Worm (Caenorhabditis elegans) whole organism, L4 larva: Measurements from ENCODE around the gene W10C4.1.

Experiments
- ces-1 ChIP-seq: fragments of 150-350 bp; sonication (generic microtip); optimal IDR thresholded peaks from 4 replicates; lab custom pipeline; 2014; ENCODE audit warnings: missing biosample characterization, missing genetic modification reagents, missing genetic modification characterization
- daf-16 ChIP-seq, 3 experiments: sonication (generic microtip); optimal IDR thresholded peaks; 2 replicates each; lab custom pipeline; 2016 to 2017; ENCODE audit warnings: missing genetic modification characterization in 3 of 3, missing genetic modification reagents in 3 of 3, mild to moderate bottlenecking in 2 of 3, missing compliant biosample characterization in 2 of 3, missing biosample characterization in 1 of 3, moderate library complexity in 1 of 3
- dmd-6 ChIP-seq: fragments of 200-800 bp; sonication (Bioruptor generic); IDR thresholded peaks from 2 replicates; pipeline ENCODE4 v1.3.6; 2022; ENCODE audit warnings: missing genetic modification reagents, missing genetic modification characterization, missing compliant biosample characterization
- dve-1 ChIP-seq: sonication (generic microtip); optimal IDR thresholded peaks from 2 replicates; lab custom pipeline; 2017; ENCODE audit warnings: antibody characterized with exemption, mild to moderate bottlenecking, missing genetic modification characterization, missing compliant biosample characterization; ENCODE audit not compliant: insufficient read depth
- jun-1 ChIP-seq: fragments of 150-350 bp; optimal IDR thresholded peaks from 2 replicates; lab custom pipeline; 2014; ENCODE audit warnings: missing biosample characterization, missing genetic modification reagents, missing genetic modification characterization
- nhr-11 ChIP-seq: fragments of 150-350 bp; optimal IDR thresholded peaks from 2 replicates; lab custom pipeline; 2014; ENCODE audit warnings: missing biosample characterization, missing genetic modification characterization
- nhr-28 ChIP-seq: fragments of 150-350 bp; optimal IDR thresholded peaks from 2 replicates; lab custom pipeline; 2014; ENCODE audit warnings: missing biosample characterization, missing genetic modification characterization
- nhr-6 ChIP-seq: fragments of 150-350 bp; optimal IDR thresholded peaks from 2 replicates; lab custom pipeline; 2014; ENCODE audit warnings: missing biosample characterization, missing genetic modification characterization
- nhr-76 ChIP-seq: fragments of 150-350 bp; optimal IDR thresholded peaks from 2 replicates; lab custom pipeline; 2014; ENCODE audit warnings: missing biosample characterization, missing genetic modification characterization
- pqm-1 ChIP-seq: sonication (generic microtip); optimal IDR thresholded peaks from 2 replicates; lab custom pipeline; 2017; ENCODE audit warnings: missing biosample characterization, missing genetic modification characterization
- unc-130 ChIP-seq: sonication (generic microtip); optimal IDR thresholded peaks from 2 replicates; lab custom pipeline; 2016; ENCODE audit warnings: missing genetic modification reagents, missing genetic modification characterization, missing compliant biosample characterization
- unc-62 ChIP-seq, 3 experiments: fragments of 150-350 bp in 1 of 3; sonication (generic microtip); optimal IDR thresholded peaks in 2 of 3; peaks in 1 of 3; 1 replicate in 1 of 3; 2 replicates in 2 of 3; lab custom pipeline; 2014 to 2017; ENCODE audit warnings: missing biosample characterization in 3 of 3, missing genetic modification characterization in 3 of 3, missing genetic modification reagents in 3 of 3, missing genotype in 1 of 3

DNA sequence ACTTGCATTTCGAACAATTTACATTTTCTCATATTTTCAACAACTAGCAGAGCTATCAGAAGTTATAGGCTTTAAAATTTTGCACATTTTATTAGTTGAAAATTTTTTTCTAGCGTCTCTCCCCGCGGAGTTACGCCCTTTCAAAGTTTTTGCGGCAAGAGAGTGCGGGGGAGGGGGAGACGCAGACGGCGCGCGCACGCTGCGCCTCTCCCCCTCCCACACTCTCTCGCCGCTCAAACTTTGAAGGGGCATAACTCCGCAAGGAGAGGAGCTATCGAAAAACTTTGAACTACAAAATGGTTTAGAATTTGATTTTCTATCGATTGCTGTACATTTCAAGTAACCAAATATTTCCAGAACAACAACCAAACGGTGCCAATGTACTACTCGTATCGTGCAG, 20.1 kb upstream of the W10C4.1 start:
- TF ChIP-seq jun-1 (tag; lab: Kevin White, UChicago), result no peak
- no peak for TF ChIP-seq ces-1 (GFP tag; lab: Kevin White, UChicago)
- TF ChIP-seq daf-16 (GFP tag; optimal IDR thresholded peaks at IDR 0.05; lab: Kevin White, UChicago), result no peak
- no peak for TF ChIP-seq daf-16 (tag; optimal IDR thresholded peaks at IDR 0.05; lab: Kevin White, UChicago)
- TF ChIP-seq nhr-28, result no peak
- no peak for TF ChIP-seq unc-130 (GFP tag; lab: Kevin White, UChicago)
- no peak for TF ChIP-seq dmd-6 (GFP tag; lab: Robert Waterston, UW)
- no peak for TF ChIP-seq pqm-1 (tag; lab: Kevin White, UChicago)
- no peak for TF ChIP-seq unc-62 (GFP tag; optimal IDR thresholded peaks at IDR 0.05 in 1 of 2; lab: Kevin White, UChicago)
- TF ChIP-seq unc-62 (tag; optimal IDR thresholded peaks at IDR 0.05; lab: Kevin White, UChicago), result no peak
- no peak for TF ChIP-seq nhr-76 (tag; lab: Kevin White, UChicago)
- no peak for TF ChIP-seq nhr-11 (tag; lab: Kevin White, UChicago)
- no peak for TF ChIP-seq nhr-6 (tag; lab: Kevin White, UChicago)
- no peak for TF ChIP-seq dve-1
